Worm (Caenorhabditis elegans) whole organism, young adult: Measurements from ENCODE around the gene hsp-43.

Experiments used
- F10E7.11 ChIP-seq: sonication (generic microtip); optimal IDR thresholded peaks from 2 replicates; lab custom pipeline; 2017; ENCODE audit warnings: mild to moderate bottlenecking, missing genetic modification characterization, moderate library complexity, missing compliant biosample characterization
- athp-1 ChIP-seq: sonication (generic microtip); optimal IDR thresholded peaks from 2 replicates; lab custom pipeline; 2017; ENCODE audit warnings: mild to moderate bottlenecking, missing genetic modification characterization, missing compliant biosample characterization
- ceh-100 ChIP-seq: fragments of 200-800 bp; sonication (Bioruptor generic); IDR thresholded peaks from 2 replicates; pipeline ENCODE4 v1.3.6; 2022; ENCODE audit warnings: missing genetic modification reagents, missing genetic modification characterization, missing compliant biosample characterization
- gei-17 ChIP-seq: fragments of 200-800 bp; sonication (Bioruptor generic); optimal IDR thresholded peaks from 2 replicates; lab custom pipeline; 2018; ENCODE audit warnings: mild to moderate bottlenecking, missing genetic modification characterization, missing compliant biosample characterization
- lsl-1 ChIP-seq: fragments of 200-800 bp; sonication (Bioruptor generic); optimal IDR thresholded peaks from 2 replicates; lab custom pipeline; 2018; ENCODE audit warnings: mild to moderate bottlenecking, missing genetic modification characterization, moderate library complexity, missing compliant biosample characterization
- pha-4 ChIP-seq: fragments of 150-350 bp; sonication (generic microtip); optimal IDR thresholded peaks from 2 replicates; lab custom pipeline; 2014; ENCODE audit warnings: missing biosample characterization, missing genetic modification reagents, missing genetic modification characterization
- rec-8 ChIP-seq, 2 experiments: sonication (generic microtip); optimal IDR thresholded peaks; 2 replicates each; lab custom pipeline; 2016; ENCODE audit warnings: mild to moderate bottlenecking in 2 of 2, missing genetic modification characterization in 2 of 2, missing genetic modification reagents in 2 of 2, missing genotype in 2 of 2, missing biosample characterization in 1 of 2, missing compliant biosample characterization in 1 of 2, moderate library complexity in 1 of 2
- snpc-3.4 ChIP-seq: sonication (generic microtip); optimal IDR thresholded peaks from 2 replicates; lab custom pipeline; 2017; ENCODE audit warnings: missing genetic modification characterization, mild to moderate bottlenecking, missing compliant biosample characterization, antibody characterized with exemption, moderate library complexity, missing genotype, missing genetic modification reagents
- unc-130 ChIP-seq: sonication (generic microtip); optimal IDR thresholded peaks from 2 replicates; lab custom pipeline; 2016; ENCODE audit warnings: missing genetic modification reagents, missing genetic modification characterization, missing compliant biosample characterization

- TF ChIP-seq rec-8 (tag; optimal IDR thresholded peaks at IDR 0.05; lab: Kevin White, UChicago), result no peak
- no peak for TF ChIP-seq lsl-1 (GFP tag; lab: Kevin White, UChicago)
- TF ChIP-seq snpc-3.4 (tag; lab: Kevin White, UChicago), result no peak
- no peak for TF ChIP-seq athp-1 (tag; lab: Kevin White, UChicago)
- TF ChIP-seq F10E7.11, result no peak
- no peak for TF ChIP-seq gei-17 (GFP tag; lab: Kevin White, UChicago)
- no peak for TF ChIP-seq pha-4
- TF ChIP-seq unc-130 (GFP tag; lab: Kevin White, UChicago), result no peak
- TF ChIP-seq ceh-100 (GFP tag; lab: Robert Waterston, UW), result no peak
These were observed 41.4 kb upstream of the hsp-43 start for ce11 chrX:6276701-6277100.
